Fruit fly (Drosophila melanogaster): ENCODE results near the gene CrebA.

Gene CrebA

dm6 chr3L:15587445-15588381, 52.5 kb downstream of the CrebA start, which contains the start of gene CG7656:
Gene CG7656, minus strand, starts transcription at chr3L:15588175.
- peak; percentile 37 for TF ChIP-seq MTF-1 (GFP tag; optimal IDR thresholded peaks at IDR 0.05; ENCODE audit: borderline replicate concordance)
- peak; percentile 45 for TF ChIP-seq stc (GFP tag; IDR thresholded peaks at IDR 0.05)
- peak; percentile 37; the same call in 1 of the 2 replicates for TF ChIP-seq CG17612 (GFP tag; IDR thresholded peaks at IDR 0.05)
- TF ChIP-seq sr (GFP tag; IDR thresholded peaks at IDR 0.05): no peak
- no peak for TF ChIP-seq abd-A (tag; optimal IDR thresholded peaks at IDR 0.05)
- TF ChIP-seq br (optimal IDR thresholded peaks at IDR 0.05): no peak
- TF ChIP-seq fu2 (GFP tag; optimal IDR thresholded peaks at IDR 0.05): peak; percentile 77
- TF ChIP-seq CG3726 (GFP tag; IDR thresholded peaks at IDR 0.05): no peak
- peak; percentile 9 for TF ChIP-seq CrebB (tag; optimal IDR thresholded peaks at IDR 0.05)
- TF ChIP-seq HHEX (GFP tag; optimal IDR thresholded peaks at IDR 0.05): no peak
- TF ChIP-seq CG14050 (GFP tag; IDR thresholded peaks at IDR 0.05): peak; percentile 25; the same call in 2 of the 3 replicates
- no peak for TF ChIP-seq kah (GFP tag; optimal IDR thresholded peaks at IDR 0.05)
- no peak for TF ChIP-seq hkb (optimal IDR thresholded peaks at IDR 0.05)
- TF ChIP-seq hkb (GFP tag; IDR thresholded peaks at IDR 0.05): peak; percentile 75
- TF ChIP-seq Optix (GFP tag; IDR thresholded peaks at IDR 0.05): peak; percentile 48; the same call in 2 of the 3 replicates
- TF ChIP-seq tx (GFP tag; optimal IDR thresholded peaks at IDR 0.05): peak; percentile 67
- TF ChIP-seq tgo (GFP tag; IDR thresholded peaks at IDR 0.05): no peak
- no peak for TF ChIP-seq Dfd (GFP tag; optimal IDR thresholded peaks at IDR 0.05)
- TF ChIP-seq E2f1 (GFP tag; IDR thresholded peaks at IDR 0.05): peak; percentile 28; the same call in 1 of the 2 replicates
- no peak for TF ChIP-seq bigmax (GFP tag; optimal IDR thresholded peaks at IDR 0.05)
- peak; percentile 60 for TF ChIP-seq eyg (GFP tag; optimal IDR thresholded peaks at IDR 0.05)
- peak; percentile 82 for TF ChIP-seq ci (GFP tag; IDR thresholded peaks at IDR 0.05)
- peak; percentile 86 for TF ChIP-seq CG9932 (GFP tag; IDR thresholded peaks at IDR 0.05)
- TF ChIP-seq CG9727 (GFP tag; optimal IDR thresholded peaks at IDR 0.05): peak; percentile 47
- TF ChIP-seq CG3838 (GFP tag; optimal IDR thresholded peaks at IDR 0.05): peak; percentile 85
- TF ChIP-seq Meics (GFP tag; optimal IDR thresholded peaks at IDR 0.05): no peak
- TF ChIP-seq CG2678 (tag; optimal IDR thresholded peaks at IDR 0.05): no peak
- peak; percentile 2 for TF ChIP-seq CG12659 (GFP tag; optimal IDR thresholded peaks at IDR 0.05)
- no peak for TF ChIP-seq CG6654 (GFP tag; optimal IDR thresholded peaks at IDR 0.05)
- 0 out of 2 replicates have a peak, but pooled peaks have one; percentile 10 for TF ChIP-seq Taf1 (GFP tag; IDR thresholded peaks at IDR 0.05)
- peak; percentile 78; the same call in 2 of the 3 replicates for TF ChIP-seq CG6175 (GFP tag; IDR thresholded peaks at IDR 0.05)
- TF ChIP-seq CG12236 (GFP tag; optimal IDR thresholded peaks at IDR 0.05): peak; percentile 37
- TF ChIP-seq Hr39 (optimal IDR thresholded peaks at IDR 0.05): no peak
- TF ChIP-seq zfh2 (GFP tag; optimal IDR thresholded peaks at IDR 0.05): peak; percentile 82
- TF ChIP-seq Atf-2 (GFP tag; optimal IDR thresholded peaks at IDR 0.05): peak; percentile 71
- TF ChIP-seq Dll (GFP tag; IDR thresholded peaks at IDR 0.05; ENCODE audit: partially characterized antibody): 0 out of 4 replicates have a peak, but pooled peaks have one; percentile 17
- TF ChIP-seq CG18764 (GFP tag; optimal IDR thresholded peaks at IDR 0.05): peak; percentile 68
- no peak for TF ChIP-seq CG14710 (tag; optimal IDR thresholded peaks at IDR 0.05)
- TF ChIP-seq dmrt99B (tag; optimal IDR thresholded peaks at IDR 0.05): peak; percentile 50
- peak; percentile 85 for TF ChIP-seq ems (GFP tag; optimal IDR thresholded peaks at IDR 0.05)
- no peak for TF ChIP-seq pita (GFP tag; optimal IDR thresholded peaks at IDR 0.05)
- TF ChIP-seq cad (GFP tag; optimal IDR thresholded peaks at IDR 0.05): no peak
- TF ChIP-seq Ptx1 (GFP tag; IDR thresholded peaks at IDR 0.05): peak; percentile 60; the same call in 1 of the 2 replicates
- TF ChIP-seq tin (GFP tag; optimal IDR thresholded peaks at IDR 0.05): peak; percentile 82
- TF ChIP-seq hb (GFP tag; IDR thresholded peaks at IDR 0.05; ENCODE audit: partially characterized antibody): 0 out of 3 replicates have a peak, but pooled peaks have one; percentile 29
- TF ChIP-seq Hmx (GFP tag; optimal IDR thresholded peaks at IDR 0.05): no peak
- peak; percentile 68 for TF ChIP-seq CG16863 (GFP tag; optimal IDR thresholded peaks at IDR 0.05)
- peak; percentile 74 for TF ChIP-seq Awh (GFP tag; IDR thresholded peaks at IDR 0.05)
- peak; percentile 23 for TF ChIP-seq Sin3A (optimal IDR thresholded peaks at IDR 0.05)
- peak; percentile 74 for TF ChIP-seq Hsf (GFP tag; optimal IDR thresholded peaks at IDR 0.05)
- no peak for TF ChIP-seq ham (GFP tag; IDR thresholded peaks at IDR 0.05)

Data from whole organism, embryonic.